Worm (Caenorhabditis elegans): ENCODE results near the gene agxt-1.

The agxt-1 gene

ce11 chrII:8818257-8818656, 27.1 kb upstream of the agxt-1 start (continued):
- TF ChIP-seq nhr-6 (tag; optimal IDR thresholded peaks at IDR 0.05): no peak
- no peak for TF ChIP-seq lsy-2 (tag; optimal IDR thresholded peaks at IDR 0.05)
- TF ChIP-seq nhr-10 (tag; optimal IDR thresholded peaks at IDR 0.05): no peak
- no peak for TF ChIP-seq daf-16 (GFP tag; optimal IDR thresholded peaks at IDR 0.05)
- no peak for TF ChIP-seq daf-16 (tag; optimal IDR thresholded peaks at IDR 0.05)
- no peak for TF ChIP-seq set-16 (GFP tag; IDR thresholded peaks at IDR 0.05)
- no peak for TF ChIP-seq egl-43 (GFP tag; IDR thresholded peaks at IDR 0.05)
- TF ChIP-seq lin-39 (tag; optimal IDR thresholded peaks at IDR 0.05): no peak
- TF ChIP-seq ztf-7 (tag; optimal IDR thresholded peaks at IDR 0.05): no peak
- TF ChIP-seq jun-1 (tag; optimal IDR thresholded peaks at IDR 0.05): no peak
- TF ChIP-seq dmd-8 (GFP tag; IDR thresholded peaks at IDR 0.05): no peak
- no peak for TF ChIP-seq ceh-28 (tag; optimal IDR thresholded peaks at IDR 0.05)
- no peak for TF ChIP-seq fkh-10 (GFP tag; optimal IDR thresholded peaks at IDR 0.05)
- TF ChIP-seq dmd-9 (GFP tag; IDR thresholded peaks at IDR 0.05): no peak
- no peak for TF ChIP-seq egl-27 (tag; optimal IDR thresholded peaks at IDR 0.05)
- no peak for TF ChIP-seq dpl-1 (GFP tag; optimal IDR thresholded peaks at IDR 0.05)
- peak; percentile 31 for TF ChIP-seq mep-1 (tag; optimal IDR thresholded peaks at IDR 0.05)
- TF ChIP-seq ctbp-1 (GFP tag; IDR thresholded peaks at IDR 0.05): no peak
- peak; percentile 25 for TF ChIP-seq gei-8 (GFP tag; optimal IDR thresholded peaks at IDR 0.05)
- TF ChIP-seq aha-1 (tag): peak; percentile 92
- no peak for TF ChIP-seq nhr-42 (GFP tag; IDR thresholded peaks at IDR 0.05)
- peak; percentile 95 for TF ChIP-seq nhr-48 (tag; optimal IDR thresholded peaks at IDR 0.05)
- TF ChIP-seq lin-38 (GFP tag; IDR thresholded peaks at IDR 0.05): no peak
- TF ChIP-seq daf-12 (tag; optimal IDR thresholded peaks at IDR 0.05): no peak
- TF ChIP-seq R02D3.7 (tag; optimal IDR thresholded peaks at IDR 0.05): no peak
- TF ChIP-seq arid-1 (GFP tag; conservative IDR thresholded peaks at IDR 0.05): no peak
- TF ChIP-seq zip-2 (tag; optimal IDR thresholded peaks at IDR 0.05): no peak
- no peak for TF ChIP-seq F37D6.2 (tag; optimal IDR thresholded peaks at IDR 0.05)
- no peak for TF ChIP-seq lin-15B (tag; optimal IDR thresholded peaks at IDR 0.05)
- no peak for TF ChIP-seq zfp-3 (GFP tag; conservative IDR thresholded peaks at IDR 0.05)
- TF ChIP-seq unc-130 (GFP tag; optimal IDR thresholded peaks at IDR 0.05): no peak
- TF ChIP-seq lin-1 (GFP tag; IDR thresholded peaks at IDR 0.05): peak; percentile 39; the same call in 1 of the 2 replicates
- TF ChIP-seq mdl-1 (tag; optimal IDR thresholded peaks at IDR 0.05): peak in 1 of 2 experiments; percentile 78
- TF ChIP-seq mxl-2 (GFP tag; conservative IDR thresholded peaks at IDR 0.05): 0 out of 2 replicates have a peak, but pooled peaks have one; percentile 12
- no peak for TF ChIP-seq nhr-41 (GFP tag; IDR thresholded peaks at IDR 0.05)
- TF ChIP-seq mxl-3 (GFP tag; optimal IDR thresholded peaks at IDR 0.05): peak; percentile 84
- TF ChIP-seq ama-1 (optimal IDR thresholded peaks at IDR 0.05): peak; percentile 4
- no peak for TF ChIP-seq T26A8.4 (GFP tag; IDR thresholded peaks at IDR 0.05)
- no peak for TF ChIP-seq saeg-2 (GFP tag; IDR thresholded peaks at IDR 0.05)
- TF ChIP-seq Y48G9A.11 (GFP tag; IDR thresholded peaks at IDR 0.05): no peak
- TF ChIP-seq snpc-4 (tag; optimal IDR thresholded peaks at IDR 0.05): no peak
- TF ChIP-seq unc-39 (tag; optimal IDR thresholded peaks at IDR 0.05): no peak
- no peak for TF ChIP-seq madf-9 (GFP tag; conservative IDR thresholded peaks at IDR 0.05)
- TF ChIP-seq F44E2.7 (GFP tag; IDR thresholded peaks at IDR 0.05): no peak
- no peak for TF ChIP-seq nhr-76 (tag; optimal IDR thresholded peaks at IDR 0.05)
- no peak for TF ChIP-seq unc-62 (GFP tag; optimal IDR thresholded peaks at IDR 0.05 in 1 of 2)
- TF ChIP-seq unc-62 (tag; optimal IDR thresholded peaks at IDR 0.05): no peak
- no peak for TF ChIP-seq lin-29 (GFP tag; IDR thresholded peaks at IDR 0.05)
- no peak for TF ChIP-seq nhr-11 (tag; optimal IDR thresholded peaks at IDR 0.05)
- no peak for TF ChIP-seq daf-19 (GFP tag; conservative IDR thresholded peaks at IDR 0.05)
- no peak for TF ChIP-seq nhr-111 (GFP tag; optimal IDR thresholded peaks at IDR 0.05)
- TF ChIP-seq ceh-62 (tag; optimal IDR thresholded peaks at IDR 0.05): no peak
- TF ChIP-seq T20F7.1 (GFP tag; optimal IDR thresholded peaks at IDR 0.05): no peak
- no peak for TF ChIP-seq daf-8 (GFP tag; IDR thresholded peaks at IDR 0.05)
